Worm (Caenorhabditis elegans): ENCODE data around the gene nep-9.

nep-9 gene

DNA sequence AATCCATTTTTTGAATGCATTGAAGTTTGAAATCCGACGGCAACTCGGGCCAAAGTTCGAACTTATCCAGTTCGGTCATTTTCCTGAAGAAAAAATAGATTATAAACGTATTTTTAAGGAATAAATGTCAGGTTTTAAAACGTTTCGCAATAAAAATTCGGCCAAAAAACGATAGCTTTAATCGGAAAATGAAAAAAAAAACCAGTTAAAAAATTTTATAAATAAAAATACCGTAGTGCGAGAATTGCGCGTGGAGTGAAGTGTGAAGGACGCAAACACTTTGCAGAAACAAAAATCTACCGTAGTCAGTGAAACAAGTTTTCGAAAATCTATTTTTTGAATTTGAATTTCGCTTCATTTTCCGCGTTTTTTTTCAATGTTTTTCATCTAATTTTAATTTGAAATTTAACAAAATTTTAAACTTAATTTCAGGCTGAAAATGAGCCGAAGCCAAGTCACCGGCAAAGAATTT lies 49.3 kb downstream of the nep-9 start, which contains the start of gene F14D2.8:
Gene F14D2.8 (minus strand): TSS at position 51 of the 472 bp plus-strand sequence.
- TF ChIP-seq tra-4 (tag; optimal IDR thresholded peaks at IDR 0.05): no peak
- no peak for TF ChIP-seq tbx-37 (GFP tag; conservative IDR thresholded peaks at IDR 0.05)
- TF ChIP-seq F13C5.2 (tag; optimal IDR thresholded peaks at IDR 0.05): no peak
- no peak for TF ChIP-seq aly-1 (tag; optimal IDR thresholded peaks at IDR 0.05)
- no peak for TF ChIP-seq tbx-11 (GFP tag; IDR thresholded peaks at IDR 0.05)
- no peak for TF ChIP-seq hnd-1 (tag; optimal IDR thresholded peaks at IDR 0.05)
- TF ChIP-seq ceh-36 (tag; optimal IDR thresholded peaks at IDR 0.05): no peak
- no peak for TF ChIP-seq ets-7 (tag; optimal IDR thresholded peaks at IDR 0.05)
- no peak for TF ChIP-seq flt-1 (GFP tag; IDR thresholded peaks at IDR 0.05)
- no peak for TF ChIP-seq ama-1 (optimal IDR thresholded peaks at IDR 0.05)
- no peak for TF ChIP-seq pes-1 (GFP tag; IDR thresholded peaks at IDR 0.05)
- no peak for TF ChIP-seq sea-1 (GFP tag; conservative IDR thresholded peaks at IDR 0.05)
- no peak for TF ChIP-seq hmg-4 (GFP tag; optimal IDR thresholded peaks at IDR 0.05)
- no peak for TF ChIP-seq hmbx-1 (tag; optimal IDR thresholded peaks at IDR 0.05)
- no peak for TF ChIP-seq ceh-13 (GFP tag; optimal IDR thresholded peaks at IDR 0.05)
- TF ChIP-seq B0310.2 (tag; optimal IDR thresholded peaks at IDR 0.05): no peak
- no peak for TF ChIP-seq scrt-1 (GFP tag; IDR thresholded peaks at IDR 0.05)

DNA sequence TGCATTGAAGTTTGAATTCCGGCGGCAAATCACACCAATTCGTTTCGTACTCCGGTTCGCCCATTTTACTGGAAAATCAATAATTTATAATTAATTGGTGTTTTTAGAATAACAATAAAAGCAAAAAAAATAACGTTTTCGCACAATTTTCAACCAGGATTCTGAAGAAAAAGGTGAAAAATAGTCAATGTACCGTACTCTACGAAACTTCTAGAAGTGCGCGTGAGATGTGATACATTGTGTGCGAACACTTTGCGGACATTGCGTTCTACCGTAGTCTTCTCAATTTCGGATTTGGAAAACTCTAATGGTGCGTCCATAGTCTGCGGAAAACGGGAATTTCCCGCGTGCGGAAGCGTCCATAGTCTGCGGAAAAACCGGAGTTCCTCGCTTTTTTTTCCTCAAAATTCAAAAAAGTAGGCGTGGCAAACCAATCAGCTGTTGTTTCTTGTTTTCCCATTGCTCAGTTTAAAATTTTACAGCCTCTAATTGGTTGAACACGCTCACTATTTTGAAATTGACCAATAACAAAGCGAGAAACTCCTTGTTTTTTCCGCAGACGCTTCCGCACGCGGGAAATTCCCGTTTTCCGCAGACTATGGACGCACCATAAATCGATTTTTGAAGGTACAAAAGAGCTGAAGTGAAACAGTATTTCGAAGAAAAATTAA lies 51.0 kb downstream of the nep-9 start, which contains the start of the genes F14D2.14 and bath-29:
Gene F14D2.14 (minus strand): TSS at position 51 of the 671 bp plus-strand sequence.
Gene bath-29 (plus strand): TSS at position 621 of the 671 bp plus-strand sequence.
- TF ChIP-seq ama-1 (optimal IDR thresholded peaks at IDR 0.05): no peak
- no peak for TF ChIP-seq tbx-11 (GFP tag; IDR thresholded peaks at IDR 0.05)
- no peak for TF ChIP-seq hmg-4 (GFP tag; optimal IDR thresholded peaks at IDR 0.05)
- TF ChIP-seq tbx-37 (GFP tag; conservative IDR thresholded peaks at IDR 0.05): no peak
- TF ChIP-seq F13C5.2 (tag; optimal IDR thresholded peaks at IDR 0.05): no peak
- no peak for TF ChIP-seq tra-4 (tag; optimal IDR thresholded peaks at IDR 0.05)
- TF ChIP-seq ceh-13 (GFP tag; optimal IDR thresholded peaks at IDR 0.05): no peak
- TF ChIP-seq aly-1 (tag; optimal IDR thresholded peaks at IDR 0.05): no peak
- TF ChIP-seq hnd-1 (tag; optimal IDR thresholded peaks at IDR 0.05): no peak
- no peak for TF ChIP-seq flt-1 (GFP tag; IDR thresholded peaks at IDR 0.05)
- TF ChIP-seq scrt-1 (GFP tag; IDR thresholded peaks at IDR 0.05): no peak
- TF ChIP-seq hmbx-1 (tag; optimal IDR thresholded peaks at IDR 0.05): no peak
- TF ChIP-seq pes-1 (GFP tag; IDR thresholded peaks at IDR 0.05): no peak
- no peak for TF ChIP-seq B0310.2 (tag; optimal IDR thresholded peaks at IDR 0.05)
- no peak for TF ChIP-seq sea-1 (GFP tag; conservative IDR thresholded peaks at IDR 0.05)
- no peak for TF ChIP-seq ets-7 (tag; optimal IDR thresholded peaks at IDR 0.05)

DNA sequence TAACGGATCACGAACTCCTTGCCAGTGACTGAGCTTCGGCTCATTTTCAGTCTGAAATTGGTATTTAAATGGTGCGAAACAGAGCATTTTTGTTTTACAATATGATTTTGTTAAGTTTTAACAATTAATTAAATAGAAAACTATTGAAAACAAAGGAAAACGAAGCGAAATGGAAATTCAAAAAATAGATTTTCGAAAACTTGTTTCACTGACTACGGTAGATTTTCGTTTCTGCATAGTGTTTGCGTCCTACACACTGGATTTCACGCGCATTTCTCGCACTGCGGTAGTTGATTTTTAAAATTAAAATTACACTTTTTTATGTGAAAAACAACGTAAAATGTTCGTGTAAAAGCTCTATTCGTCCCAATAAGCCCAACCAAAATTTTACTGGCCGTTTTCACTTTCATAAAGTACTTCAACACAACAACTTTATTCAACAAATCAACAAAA lies 52.8 kb downstream of the nep-9 start, which contains the start of gene bath-30:
Gene bath-30 (minus strand): TSS at position 51 of the 453 bp plus-strand sequence.
- TF ChIP-seq aly-1 (tag; optimal IDR thresholded peaks at IDR 0.05) (no peak), tbx-37 (GFP tag; conservative IDR thresholded peaks at IDR 0.05) (no peak), hmbx-1 (tag; optimal IDR thresholded peaks at IDR 0.05) (no peak), ets-7 (tag; optimal IDR thresholded peaks at IDR 0.05) (no peak), F13C5.2 (tag; optimal IDR thresholded peaks at IDR 0.05) (no peak), ama-1 (optimal IDR thresholded peaks at IDR 0.05) (no peak)

Measured in whole organism, early embryonic.